Fruit fly (Drosophila melanogaster): ENCODE measurements around the gene Pex12.

Gene Pex12

DNA sequence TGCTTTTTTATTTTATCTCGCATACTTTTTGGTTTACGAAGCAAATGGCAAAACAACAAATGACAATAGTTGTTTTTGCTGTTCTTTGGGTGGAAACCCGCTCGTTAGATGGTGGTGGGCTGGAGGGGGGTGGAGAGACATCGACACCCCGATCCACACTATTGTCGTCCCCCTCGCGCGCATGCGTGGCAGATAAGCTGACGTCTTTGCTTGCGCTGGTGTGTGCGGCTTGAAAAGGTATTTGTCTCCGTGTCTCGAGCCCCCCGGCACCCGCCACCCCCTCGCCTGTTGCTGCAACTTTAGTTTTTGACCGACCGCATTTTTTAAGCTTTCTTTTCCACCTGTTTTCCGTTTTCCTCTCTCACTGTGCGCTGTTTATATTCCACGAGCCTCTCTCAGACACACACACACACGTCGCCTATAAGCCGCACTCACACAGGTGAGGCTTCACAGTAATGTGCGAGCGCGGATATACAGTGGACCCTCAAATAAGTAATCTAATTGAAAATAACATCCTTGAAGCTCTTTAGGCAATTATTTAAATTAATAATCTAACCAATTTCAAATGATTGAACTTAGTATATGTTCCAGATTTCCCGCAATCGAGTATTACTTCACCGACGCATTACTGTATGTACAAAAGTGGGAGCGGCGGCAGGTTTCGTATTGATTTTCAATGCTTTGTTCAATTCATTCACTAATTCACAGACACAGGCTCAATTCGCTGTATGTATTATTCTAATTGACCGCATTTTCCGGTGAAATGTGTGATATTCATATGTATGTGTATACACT is 51.4 kb downstream of the Pex12 start (continued):
- TF ChIP-seq gcm2 (GFP tag; optimal IDR thresholded peaks at IDR 0.05): peak; percentile 79
- peak; percentile 35; the same call in 1 of the 2 replicates for TF ChIP-seq Bgb (GFP tag; IDR thresholded peaks at IDR 0.05; ENCODE audit: partially characterized antibody)
- TF ChIP-seq CG3281 (GFP tag; optimal IDR thresholded peaks at IDR 0.05): peak; percentile 89
- peak; percentile 92 for TF ChIP-seq CG11695 (GFP tag; IDR thresholded peaks at IDR 0.05)
